Fruit fly (Drosophila melanogaster): ENCODE results near the gene CG5355.

CG5355 gene

DNA sequence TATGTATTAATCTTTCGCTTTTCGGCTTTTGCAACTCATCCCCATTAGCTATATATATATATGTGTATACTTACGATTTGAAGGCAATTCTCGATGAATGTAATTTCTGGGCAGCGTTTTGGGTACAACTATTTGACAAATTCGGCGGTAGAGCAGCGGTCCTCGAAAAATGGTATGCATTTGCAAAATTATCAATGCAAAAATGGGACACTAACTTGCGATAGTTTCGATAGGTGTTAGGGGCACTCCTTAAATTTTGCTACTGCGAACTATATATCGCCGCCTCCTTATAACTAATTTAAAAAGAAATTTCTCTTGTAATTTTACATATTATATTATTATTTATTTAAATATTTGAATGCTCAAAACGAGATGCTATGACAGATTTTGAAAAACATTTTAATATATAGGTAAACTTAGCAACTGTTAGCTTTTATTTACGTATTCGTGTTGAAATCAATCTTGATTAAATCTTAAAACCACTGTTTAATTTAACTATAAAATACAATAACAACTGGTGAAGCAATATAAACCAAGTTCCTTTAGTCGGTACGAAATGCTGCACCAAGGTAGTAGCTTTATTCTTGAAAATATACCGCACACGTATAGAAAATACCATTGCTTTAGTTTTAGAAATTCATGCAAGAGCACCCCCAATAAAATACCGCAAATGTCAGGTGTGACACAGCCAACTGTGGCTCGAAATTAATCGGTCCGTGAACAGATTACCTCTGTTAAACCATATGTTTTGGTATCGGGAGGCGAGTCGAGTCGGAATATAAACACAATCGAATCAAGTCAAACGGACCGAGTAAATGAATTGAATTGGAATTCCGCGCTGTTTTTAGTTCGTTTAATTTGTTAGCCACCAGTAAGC lies at the start of gene CG5355, which contains the start of gene Klp31E:
Gene CG5355, minus strand, starts transcription at position 213 of the 877 bp plus-strand sequence.
Gene Klp31E, plus strand, starts transcription at position 767 of the 877 bp plus-strand sequence.
- TF ChIP-seq Eip78C (GFP tag) (peak; percentile 87), CG6276 (GFP tag; optimal IDR thresholded peaks at IDR 0.05) (no peak), CG6163 (GFP tag; IDR thresholded peaks at IDR 0.05) (no peak), achi (GFP tag; optimal IDR thresholded peaks at IDR 0.05) (no peak), Eip93F (GFP tag; optimal IDR thresholded peaks at IDR 0.05) (peak; percentile 52), cyc (GFP tag; optimal IDR thresholded peaks at IDR 0.05) (peak; percentile 47), Lpt (GFP tag; optimal IDR thresholded peaks at IDR 0.05) (no peak), ss (GFP tag; optimal IDR thresholded peaks at IDR 0.05) (no peak), esn (GFP tag; optimal IDR thresholded peaks at IDR 0.05) (peak; percentile 54), CG10669 (GFP tag; optimal IDR thresholded peaks at IDR 0.05) (no peak), CG16779 (tag; optimal IDR thresholded peaks at IDR 0.05) (no peak), topi (GFP tag; optimal IDR thresholded peaks at IDR 0.05) (no peak), Hr38 (GFP tag; optimal IDR thresholded peaks at IDR 0.05) (no peak), Sox14 (GFP tag; optimal IDR thresholded peaks at IDR 0.05) (no peak), CG11902 (GFP tag; optimal IDR thresholded peaks at IDR 0.05) (no peak), Ets21C (GFP tag; optimal IDR thresholded peaks at IDR 0.05) (peak; percentile 39), acj6 (GFP tag; optimal IDR thresholded peaks at IDR 0.05) (peak; percentile 50), spab (GFP tag; optimal IDR thresholded peaks at IDR 0.05) (no peak), salr (GFP tag; optimal IDR thresholded peaks at IDR 0.05) (no peak), Met (GFP tag; optimal IDR thresholded peaks at IDR 0.05) (no peak), dsx (GFP tag; optimal IDR thresholded peaks at IDR 0.05; ENCODE audit: poor library complexity, severe bottlenecking) (no peak), pdm3 (GFP tag; optimal IDR thresholded peaks at IDR 0.05) (no peak), Ets96B (tag; optimal IDR thresholded peaks at IDR 0.05) (peak; percentile 46), Hr4 (GFP tag; optimal IDR thresholded peaks at IDR 0.05) (no peak), CG8119 (GFP tag; IDR thresholded peaks at IDR 0.05) (no peak), CG8632 (GFP tag; optimal IDR thresholded peaks at IDR 0.05) (no peak), lz (GFP tag; optimal IDR thresholded peaks at IDR 0.05) (peak; percentile 59), fd85E (GFP tag; optimal IDR thresholded peaks at IDR 0.05) (no peak), fd59A (GFP tag; optimal IDR thresholded peaks at IDR 0.05) (no peak), CG7368 (GFP tag; optimal IDR thresholded peaks at IDR 0.05) (no peak), Eip75B (GFP tag; optimal IDR thresholded peaks at IDR 0.05) (no peak), CG4318 (GFP tag; optimal IDR thresholded peaks at IDR 0.05) (no peak), CG32006 (GFP tag; optimal IDR thresholded peaks at IDR 0.05) (no peak), CG31627 (GFP tag; optimal IDR thresholded peaks at IDR 0.05) (peak; percentile 63), CG6792 (GFP tag; optimal IDR thresholded peaks at IDR 0.05) (peak; percentile 42), CG9139 (GFP tag; optimal IDR thresholded peaks at IDR 0.05) (no peak), CG8319 (GFP tag; optimal IDR thresholded peaks at IDR 0.05) (no peak), CG10631 (GFP tag; optimal IDR thresholded peaks at IDR 0.05) (peak; percentile 78), eg (GFP tag; IDR thresholded peaks at IDR 0.05) (no peak), CG3919 (GFP tag; optimal IDR thresholded peaks at IDR 0.05) (no peak), CG6854 (GFP tag; optimal IDR thresholded peaks at IDR 0.05) (peak; percentile 16), Sox15 (GFP tag; optimal IDR thresholded peaks at IDR 0.05) (peak; percentile 65), CG6808 (GFP tag; optimal IDR thresholded peaks at IDR 0.05) (no peak), Sox102F (GFP tag; optimal IDR thresholded peaks at IDR 0.05) (no peak), net (GFP tag; optimal IDR thresholded peaks at IDR 0.05) (no peak), CG34406 (GFP tag; optimal IDR thresholded peaks at IDR 0.05) (no peak), OdsH (GFP tag; optimal IDR thresholded peaks at IDR 0.05) (peak; percentile 69), vri (GFP tag; optimal IDR thresholded peaks at IDR 0.05) (no peak), CG11762 (GFP tag; optimal IDR thresholded peaks at IDR 0.05; ENCODE audit: insufficient read depth) (no peak), dac (GFP tag; optimal IDR thresholded peaks at IDR 0.05) (no peak), fkh (GFP tag; optimal IDR thresholded peaks at IDR 0.05) (no peak)
